Worm (Caenorhabditis elegans): ENCODE measurements around the gene Y57G11B.8.

DNA sequence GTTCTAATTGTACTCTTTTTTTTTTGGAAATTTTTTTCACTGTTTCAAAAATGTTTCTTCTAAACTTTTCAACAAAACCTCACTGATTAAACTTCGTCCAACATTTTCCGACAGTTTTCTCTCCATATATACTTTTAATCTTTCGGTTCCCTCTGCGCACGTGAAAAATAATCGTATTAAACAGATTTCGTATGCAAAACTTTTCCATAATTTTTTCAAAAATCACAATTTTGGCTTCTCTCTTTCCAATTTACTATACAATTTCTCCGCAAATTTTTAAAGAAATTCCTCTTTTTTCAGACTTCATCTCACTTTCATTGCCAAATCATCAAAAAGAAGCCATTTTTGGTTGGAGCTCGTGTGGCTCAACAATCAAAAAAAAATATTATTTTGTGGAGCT lies 37.8 kb upstream of the Y57G11B.8 start, which contains the start of gene dmd-6:
- TF ChIP-seq med-1 (GFP tag; optimal IDR thresholded peaks at IDR 0.05; ENCODE audit: insufficient read depth) (no peak), klf-2 (GFP tag; conservative IDR thresholded peaks at IDR 0.05) (no peak), ztf-29 (GFP tag; IDR thresholded peaks at IDR 0.05) (no peak), ref-1 (GFP tag; conservative IDR thresholded peaks at IDR 0.05) (no peak), ztf-23 (GFP tag; IDR thresholded peaks at IDR 0.05) (no peak), tab-1 (GFP tag; IDR thresholded peaks at IDR 0.05) (no peak), flt-1 (GFP tag; IDR thresholded peaks at IDR 0.05) (no peak), cog-1 (tag; optimal IDR thresholded peaks at IDR 0.05) (no peak)
